Fruit fly (Drosophila melanogaster) whole organism, wandering third instar larva: ENCODE results near the gene PGRP-LC.

Experiments used
- CG32264 ChIP-seq: fragments of 200-800 bp; sonication (Bioruptor generic); optimal IDR thresholded peaks from 2 replicates; lab custom pipeline; 2016; ENCODE audit warnings: missing biosample characterization, missing genetic modification characterization
- CG9705 ChIP-seq: fragments of 200-800 bp; sonication (Bioruptor generic); optimal IDR thresholded peaks from 2 replicates; lab custom pipeline; 2018; ENCODE audit warnings: missing biosample characterization, mild to moderate bottlenecking, missing genetic modification characterization
- Dfd ChIP-seq: fragments of >200 bp; optimal IDR thresholded peaks from 2 replicates; lab custom pipeline; 2017; ENCODE audit warnings: missing biosample characterization, missing genetic modification characterization
- Hnf4 ChIP-seq: fragments of 200-800 bp; sonication (Bioruptor generic); optimal IDR thresholded peaks from 2 replicates; lab custom pipeline; 2016; ENCODE audit warnings: missing biosample characterization, mild to moderate bottlenecking, missing genetic modification characterization
- Mio ChIP-seq: sonication (Bioruptor generic); optimal IDR thresholded peaks from 2 replicates; lab custom pipeline; 2016; ENCODE audit warnings: missing biosample characterization, missing genetic modification characterization
- Myc ChIP-seq: fragments of >200 bp; optimal IDR thresholded peaks from 2 replicates; lab custom pipeline; 2017
- N ChIP-seq: fragments of >200 bp; optimal IDR thresholded peaks from 2 replicates; lab custom pipeline; 2018; ENCODE audit warnings: missing biosample characterization, missing external identifiers, missing genetic modification characterization
- br ChIP-seq: fragments of 200-800 bp; sonication (Bioruptor generic); optimal IDR thresholded peaks from 2 replicates; lab custom pipeline; 2016; ENCODE audit warnings: missing biosample characterization, missing genetic modification characterization
- brk ChIP-seq: fragments of 200-800 bp; sonication (Bioruptor generic); optimal IDR thresholded peaks from 2 replicates; lab custom pipeline; 2016; ENCODE audit warnings: missing biosample characterization, mild to moderate bottlenecking, missing genetic modification characterization
- ey ChIP-seq: fragments of 200-800 bp; sonication (Bioruptor generic); optimal IDR thresholded peaks from 2 replicates; lab custom pipeline; 2016; ENCODE audit warnings: missing biosample characterization, missing genetic modification characterization
- h ChIP-seq: fragments of 200-800 bp; sonication (Bioruptor generic); optimal IDR thresholded peaks from 3 replicates; lab custom pipeline; 2016; ENCODE audit warnings: missing biosample characterization, mild to moderate bottlenecking, missing genetic modification characterization
- pan ChIP-seq: fragments of >200 bp; optimal IDR thresholded peaks from 2 replicates; lab custom pipeline; 2017
- sv ChIP-seq: fragments of 200-800 bp; sonication (Bioruptor generic); optimal IDR thresholded peaks from 3 replicates; lab custom pipeline; 2016; ENCODE audit warnings: missing biosample characterization, missing genetic modification characterization
- tai ChIP-seq: sonication (Bioruptor generic); optimal IDR thresholded peaks from 2 replicates; lab custom pipeline; 2016; ENCODE audit warnings: missing biosample characterization, missing genetic modification characterization

DNA sequence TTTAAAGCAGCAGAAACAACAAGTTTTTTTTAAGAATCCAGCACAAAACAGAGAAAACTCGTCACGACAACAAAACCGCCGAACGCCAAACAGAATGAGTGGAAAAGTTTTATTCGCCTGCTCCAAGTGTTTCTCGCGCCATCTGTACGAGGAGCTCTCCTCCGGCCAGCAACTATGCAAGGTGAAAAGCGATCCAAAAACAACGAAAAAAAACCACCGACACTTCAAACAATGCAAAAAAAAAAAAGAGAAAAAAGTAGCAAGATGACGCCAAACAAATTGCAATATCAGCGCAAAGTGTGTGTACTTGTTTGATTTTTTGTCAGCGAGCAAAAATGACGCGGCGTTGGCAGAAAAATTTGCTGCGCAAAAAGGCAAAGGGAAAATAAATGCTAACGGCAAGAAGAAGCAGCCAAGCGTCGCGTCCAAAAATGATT lies 28.8 kb downstream of the PGRP-LC start:
- TF ChIP-seq pan (lab: Kevin White, UChicago) (no peak), Dfd (no peak), tai (no peak), N (GFP tag; lab: Kevin White, UChicago) (no peak), ey (no peak), sv (GFP tag; lab: Kevin White, UChicago) (no peak), Mio (GFP tag; lab: Kevin White, UChicago) (no peak), h (no peak), brk (GFP tag; lab: Kevin White, UChicago) (no peak), br (GFP tag; lab: Kevin White, UChicago) (no peak), Hnf4 (GFP tag; lab: Kevin White, UChicago) (no peak), CG9705 (GFP tag; lab: Kevin White, UChicago) (no peak), CG32264 (GFP tag; lab: Kevin White, UChicago) (no peak), Myc (no peak)
